Worm (Caenorhabditis elegans): ENCODE results near the gene C04A11.5.

Gene C04A11.5

DNA sequence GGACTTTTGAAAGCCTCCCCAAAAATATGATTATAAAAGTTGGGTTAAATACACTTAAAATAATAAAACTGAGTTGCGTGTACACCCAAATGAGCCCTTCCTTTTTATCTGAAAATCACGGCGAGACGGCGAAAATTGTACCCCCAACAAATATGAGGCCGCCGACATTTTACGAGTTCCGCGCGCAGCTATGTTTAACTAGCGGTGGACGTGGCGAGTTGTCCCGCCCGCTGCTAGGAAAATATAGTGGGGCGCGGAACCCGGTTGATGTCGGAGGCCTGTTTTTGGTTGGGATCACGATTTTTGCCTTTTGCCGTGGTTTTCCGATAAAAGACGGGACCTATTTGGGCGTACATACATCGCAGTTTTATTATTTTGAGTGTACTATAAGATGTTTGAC is 31.4 kb upstream of the C04A11.5 start:
- TF ChIP-seq saeg-2 (GFP tag; IDR thresholded peaks at IDR 0.05) (no peak), snpc-1.2 (GFP tag; IDR thresholded peaks at IDR 0.05) (no peak)

DNA sequence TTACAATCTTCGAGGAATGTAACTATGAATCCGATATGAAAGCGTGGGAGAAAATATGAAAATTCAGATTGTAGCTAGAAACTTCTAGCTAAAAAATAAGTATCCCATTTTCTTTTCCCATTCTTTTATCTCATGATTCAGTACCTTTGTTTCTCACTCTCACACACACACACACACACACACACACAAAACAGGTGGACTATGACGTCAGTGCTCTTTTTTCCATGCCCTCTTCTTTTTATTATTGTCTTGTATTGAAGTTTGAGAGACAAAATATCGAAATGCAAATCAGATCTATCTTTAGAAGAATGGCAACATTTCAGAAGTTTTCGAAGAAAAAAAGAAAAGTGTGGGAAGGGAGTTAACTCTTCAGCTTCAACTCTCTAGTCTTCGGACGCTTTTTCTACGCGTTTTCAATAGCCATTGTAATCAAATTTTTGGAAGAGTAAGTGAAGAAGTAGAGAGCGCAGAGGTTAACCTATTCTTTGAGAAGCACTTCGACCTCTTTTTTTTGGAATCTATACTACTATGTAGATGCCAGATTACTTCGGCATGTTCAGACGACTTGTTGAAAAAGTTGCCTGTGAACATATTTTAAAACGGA is 30.4 kb upstream of the C04A11.5 start:
- TF ChIP-seq F10B5.3 (tag; optimal IDR thresholded peaks at IDR 0.05) (no peak), ces-1 (GFP tag; optimal IDR thresholded peaks at IDR 0.05) (peak; percentile 32), nhr-11 (tag; optimal IDR thresholded peaks at IDR 0.05) (peak; percentile 18), fkh-10 (GFP tag; optimal IDR thresholded peaks at IDR 0.05) (peak; percentile 42)

DNA sequence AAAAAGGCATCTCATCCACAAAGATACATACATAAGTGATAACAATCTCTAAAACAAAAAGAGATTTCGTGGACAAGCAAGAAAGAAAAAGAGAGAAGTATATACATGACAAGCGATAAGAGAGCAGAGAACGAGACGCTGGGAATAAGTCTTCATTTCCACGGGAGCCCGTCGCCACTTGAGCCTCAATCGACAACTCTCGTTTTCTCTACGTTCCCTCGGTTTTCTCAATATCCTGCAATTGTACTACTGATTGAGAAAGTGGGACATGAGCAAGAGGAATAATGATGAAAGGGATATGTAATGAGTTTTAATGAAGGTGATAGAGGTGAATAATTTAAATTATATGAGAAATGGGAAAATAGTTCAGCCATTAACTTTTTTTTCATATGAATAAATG is 26.9 kb upstream of the C04A11.5 start:
- TF ChIP-seq ztf-7 (tag; optimal IDR thresholded peaks at IDR 0.05): no peak
- TF ChIP-seq zag-1 (tag; optimal IDR thresholded peaks at IDR 0.05): no peak
- TF ChIP-seq mdl-1 (tag; optimal IDR thresholded peaks at IDR 0.05): no peak
- no peak for TF ChIP-seq dve-1 (tag; optimal IDR thresholded peaks at IDR 0.05; ENCODE audit: insufficient read depth)
- no peak for TF ChIP-seq nhr-76 (tag; optimal IDR thresholded peaks at IDR 0.05)
- no peak for TF ChIP-seq Y75B8A.6 (GFP tag; IDR thresholded peaks at IDR 0.05)
- no peak for TF ChIP-seq mxl-3 (GFP tag; optimal IDR thresholded peaks at IDR 0.05)
- TF ChIP-seq unc-62 (GFP tag; optimal IDR thresholded peaks at IDR 0.05 in 1 of 2): no peak
- no peak for TF ChIP-seq unc-62 (tag; optimal IDR thresholded peaks at IDR 0.05)
- TF ChIP-seq gei-8 (GFP tag; optimal IDR thresholded peaks at IDR 0.05): no peak
- TF ChIP-seq jun-1 (tag; optimal IDR thresholded peaks at IDR 0.05): no peak
- no peak for TF ChIP-seq ctbp-1 (GFP tag; IDR thresholded peaks at IDR 0.05)
- TF ChIP-seq ZK546.5 (tag; optimal IDR thresholded peaks at IDR 0.05): no peak
- no peak for TF ChIP-seq php-3 (GFP tag; IDR thresholded peaks at IDR 0.05)
- no peak for TF ChIP-seq F10B5.3 (tag; optimal IDR thresholded peaks at IDR 0.05)
- TF ChIP-seq ceh-32 (tag; optimal IDR thresholded peaks at IDR 0.05; ENCODE audit: poor library complexity): no peak
- no peak for TF ChIP-seq madf-5 (GFP tag; IDR thresholded peaks at IDR 0.05)
- no peak for TF ChIP-seq F49E8.2 (tag; optimal IDR thresholded peaks at IDR 0.05; ENCODE audit: borderline replicate concordance)

DNA sequence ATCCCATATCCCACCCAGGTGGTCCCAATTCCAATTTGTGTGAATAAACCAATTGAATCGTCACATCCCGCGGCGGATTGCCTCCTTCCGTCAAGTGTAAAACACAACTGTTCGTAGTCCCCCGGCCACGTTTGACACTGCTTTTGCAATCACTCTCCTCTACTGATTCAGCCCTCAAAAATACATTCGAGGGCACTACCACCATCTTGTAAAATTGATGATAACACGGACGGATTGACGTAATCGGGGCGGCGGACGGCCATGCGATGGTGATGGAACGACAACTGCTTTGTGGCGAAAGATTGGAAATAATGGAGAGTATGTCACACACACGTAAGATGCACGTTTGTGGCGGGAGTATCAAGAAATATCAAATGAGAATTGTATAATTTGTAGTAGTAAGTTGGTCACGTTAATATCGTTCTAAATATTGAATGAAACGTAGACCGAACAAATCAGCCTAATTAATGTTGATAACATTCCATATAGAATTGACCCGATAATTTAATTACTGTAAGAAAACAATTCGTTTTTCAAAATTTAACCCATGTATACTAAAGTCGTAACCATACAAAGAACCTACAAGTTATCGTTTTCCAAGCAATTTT is 25.9 kb upstream of the C04A11.5 start:
- TF ChIP-seq daf-16 (GFP tag; optimal IDR thresholded peaks at IDR 0.05): peak in 1 of 2 experiments; percentile 40
- no peak for TF ChIP-seq daf-16 (tag; optimal IDR thresholded peaks at IDR 0.05)
- peak in 1 of 2 experiments; percentile 92 for TF ChIP-seq unc-62 (GFP tag; optimal IDR thresholded peaks at IDR 0.05 in 1 of 2)
- TF ChIP-seq unc-62 (tag; optimal IDR thresholded peaks at IDR 0.05): no peak
- peak; percentile 16 for TF ChIP-seq mxl-3 (GFP tag; optimal IDR thresholded peaks at IDR 0.05)
- TF ChIP-seq F44E2.7 (GFP tag; IDR thresholded peaks at IDR 0.05): 0 out of 2 replicates have a peak, but pooled peaks have one; percentile 23
- TF ChIP-seq ceh-20 (GFP tag; IDR thresholded peaks at IDR 0.05): no peak

DNA sequence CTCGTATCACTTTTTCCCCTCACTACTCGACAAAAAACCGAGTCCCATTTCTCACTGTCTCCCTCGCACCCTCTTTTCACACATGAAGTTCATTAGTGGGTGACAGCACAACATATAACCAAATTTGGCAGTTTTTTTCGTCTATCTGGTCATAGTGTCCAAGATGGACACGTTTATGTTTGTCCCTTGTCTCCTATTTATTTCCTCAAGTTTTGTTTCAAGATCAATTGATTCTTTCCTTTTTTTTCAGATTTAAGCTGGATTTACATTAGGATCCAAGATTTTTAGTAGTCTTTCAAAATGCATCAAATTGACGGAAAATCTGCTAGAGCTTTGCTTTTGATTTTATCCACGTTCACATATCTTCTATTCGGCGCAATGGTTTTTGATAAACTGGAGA is 24.8 kb upstream of the C04A11.5 start, which contains the start of gene twk-20:
Gene twk-20 (plus strand): TSS at position 301 of the 400 bp plus-strand sequence.
- no peak for TF ChIP-seq nhr-48 (tag; optimal IDR thresholded peaks at IDR 0.05)
- no peak for TF ChIP-seq spr-3 (GFP tag; optimal IDR thresholded peaks at IDR 0.05)
- TF ChIP-seq ces-1 (GFP tag; optimal IDR thresholded peaks at IDR 0.05): peak; percentile 40
- no peak for TF ChIP-seq saeg-2 (GFP tag; IDR thresholded peaks at IDR 0.05)
- no peak for TF ChIP-seq fkh-10 (GFP tag; optimal IDR thresholded peaks at IDR 0.05)

DNA sequence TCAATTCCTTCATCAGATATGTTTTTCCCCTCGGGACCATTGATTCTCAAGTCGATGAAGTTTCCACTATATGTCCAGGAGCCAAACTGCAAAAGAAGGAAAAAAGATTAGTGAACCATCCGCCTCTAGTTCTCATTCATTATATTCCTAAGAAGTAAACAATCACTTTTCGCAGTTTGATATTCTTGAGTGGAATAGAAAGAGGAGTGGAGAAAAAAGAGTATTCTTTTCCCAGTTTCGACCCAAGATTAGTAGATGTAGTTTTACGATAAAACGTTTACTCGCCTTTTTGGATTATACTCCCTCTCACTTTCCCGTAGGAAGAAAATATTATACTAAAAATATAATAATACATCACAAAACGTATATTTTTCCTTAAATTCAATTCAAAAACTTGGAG is 19.5 kb upstream of the C04A11.5 start:
- TF ChIP-seq ceh-20 (GFP tag; IDR thresholded peaks at IDR 0.05) (no peak), egl-43 (GFP tag; IDR thresholded peaks at IDR 0.05) (no peak), snpc-1.2 (GFP tag; IDR thresholded peaks at IDR 0.05) (no peak), ceh-82 (tag; optimal IDR thresholded peaks at IDR 0.05) (no peak), Y48G9A.11 (GFP tag; IDR thresholded peaks at IDR 0.05) (no peak), F44E2.7 (GFP tag; IDR thresholded peaks at IDR 0.05) (no peak), hmg-1.1 (GFP tag; IDR thresholded peaks at IDR 0.05) (no peak), lir-3 (tag; optimal IDR thresholded peaks at IDR 0.05) (no peak), ZK546.5 (tag; optimal IDR thresholded peaks at IDR 0.05) (no peak), mdt-29 (GFP tag; IDR thresholded peaks at IDR 0.05) (no peak), ZK337.2 (GFP tag; IDR thresholded peaks at IDR 0.05) (no peak), cey-2 (tag; optimal IDR thresholded peaks at IDR 0.05; ENCODE audit: borderline replicate concordance, insufficient read depth) (no peak), D1046.2 (GFP tag; IDR thresholded peaks at IDR 0.05) (no peak), lim-7 (GFP tag; IDR thresholded peaks at IDR 0.05) (no peak), lsy-2 (tag; optimal IDR thresholded peaks at IDR 0.05) (no peak)
